Worm (Caenorhabditis elegans) whole organism, midembryonic: ENCODE measurements around the gene F57B1.6.

Experiments used
- T22C8.4 ChIP-seq: fragments of 200-800 bp; sonication (Bioruptor generic); IDR thresholded peaks from 2 replicates; pipeline ENCODE4 v1.3.6; 2022; ENCODE audit warnings: missing genetic modification characterization, missing compliant biosample characterization
- cog-1 ChIP-seq: sonication (generic microtip); optimal IDR thresholded peaks from 2 replicates; lab custom pipeline; 2016; ENCODE audit warnings: missing genetic modification characterization, missing compliant biosample characterization
- flt-1 ChIP-seq: fragments of 200-800 bp; sonication (Bioruptor generic); IDR thresholded peaks from 2 replicates; pipeline ENCODE4 v1.3.6; 2022; ENCODE audit warnings: missing genetic modification characterization, missing compliant biosample characterization
- klf-2 ChIP-seq: fragments of 200-800 bp; sonication (Bioruptor generic); conservative IDR thresholded peaks from 2 replicates; pipeline ENCODE4 v1.3.6; 2022; ENCODE audit warnings: missing genetic modification reagents, missing genetic modification characterization, missing compliant biosample characterization
- med-1 ChIP-seq: sonication (generic microtip); optimal IDR thresholded peaks from 2 replicates; lab custom pipeline; 2017; ENCODE audit warnings: missing genetic modification characterization, mild to moderate bottlenecking, missing compliant biosample characterization, antibody characterized with exemption, missing genetic modification reagents; ENCODE audit not compliant: insufficient read depth
- ref-1 ChIP-seq: fragments of 200-800 bp; sonication (Bioruptor generic); conservative IDR thresholded peaks from 2 replicates; pipeline ENCODE4 v1.3.6; 2022; ENCODE audit warnings: missing genetic modification reagents, missing genetic modification characterization, missing compliant biosample characterization
- ztf-29 ChIP-seq: fragments of 200-800 bp; sonication (Bioruptor generic); IDR thresholded peaks from 2 replicates; pipeline ENCODE4 v1.3.6; 2022; ENCODE audit warnings: missing genetic modification reagents, missing genetic modification characterization, missing compliant biosample characterization

DNA sequence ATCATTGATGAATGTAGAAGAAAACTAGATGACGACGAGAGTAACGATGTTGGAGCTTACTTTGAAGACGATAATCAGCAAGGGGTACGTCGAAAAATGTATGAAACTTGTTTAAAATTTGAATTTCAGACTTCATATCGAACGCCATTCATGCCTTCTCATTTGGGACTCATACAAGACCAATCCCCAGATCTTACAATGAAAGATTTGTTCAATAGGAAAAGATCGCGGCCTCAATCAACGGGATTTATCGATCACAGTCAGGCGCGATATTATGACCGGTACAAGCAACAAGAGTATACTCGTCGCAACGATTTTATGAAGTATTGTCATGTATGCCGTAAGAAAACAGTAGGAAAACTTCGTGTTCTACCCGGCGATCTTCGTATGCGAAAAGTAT lies 32.6 kb upstream of the F57B1.6 start:
- no peak for TF ChIP-seq ztf-29 (GFP tag; lab: Robert Waterston, UW)
- no peak for TF ChIP-seq klf-2 (GFP tag; lab: Robert Waterston, UW)
- no peak for TF ChIP-seq T22C8.4 (GFP tag; lab: Robert Waterston, UW)
- TF ChIP-seq med-1 (GFP tag; lab: Kevin White, UChicago) = no peak
- no peak for TF ChIP-seq cog-1 (tag; lab: Kevin White, UChicago)
- TF ChIP-seq flt-1 = no peak
- TF ChIP-seq ref-1 = no peak
